Fruit fly (Drosophila melanogaster): ENCODE measurements around the gene Tep4.
A peak's percentile ranks its signal among the peaks of the same experiment; 100 is the strongest.

DNA sequence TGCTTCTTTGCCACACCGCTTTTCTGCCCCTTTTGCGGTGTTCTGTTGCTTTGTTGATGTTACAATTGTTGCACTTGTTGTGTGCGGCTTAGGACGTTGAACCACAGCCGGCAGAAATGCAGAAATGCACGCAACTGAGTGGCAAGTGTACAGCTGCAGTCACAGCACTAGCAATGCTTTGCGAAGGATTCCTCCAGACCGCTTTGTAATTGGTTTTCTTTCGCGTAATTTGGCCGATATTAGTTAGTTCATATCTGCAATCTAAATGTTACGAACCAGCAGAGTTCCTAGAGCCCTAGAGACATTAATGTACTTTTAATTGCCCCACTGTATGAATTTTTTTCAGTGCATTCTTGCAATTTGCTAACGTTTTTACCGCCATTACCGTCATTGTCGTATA is 26.1 kb downstream of the Tep4 start:
- TF ChIP-seq EcR (GFP tag; optimal IDR thresholded peaks at IDR 0.05), result peak in 1 of 2 experiments; percentile 83
- no peak for TF ChIP-seq pan (optimal IDR thresholded peaks at IDR 0.05)
- no peak for TF ChIP-seq usp (GFP tag; optimal IDR thresholded peaks at IDR 0.05)
- no peak for TF ChIP-seq psq (optimal IDR thresholded peaks at IDR 0.05)
- TF ChIP-seq CG8478 (optimal IDR thresholded peaks at IDR 0.05), result no peak
- no peak for TF ChIP-seq Dll (optimal IDR thresholded peaks at IDR 0.05)

Data from whole organism.